Worm (Caenorhabditis elegans): Measurements from ENCODE around the gene gdi-1.

Gene gdi-1

DNA sequence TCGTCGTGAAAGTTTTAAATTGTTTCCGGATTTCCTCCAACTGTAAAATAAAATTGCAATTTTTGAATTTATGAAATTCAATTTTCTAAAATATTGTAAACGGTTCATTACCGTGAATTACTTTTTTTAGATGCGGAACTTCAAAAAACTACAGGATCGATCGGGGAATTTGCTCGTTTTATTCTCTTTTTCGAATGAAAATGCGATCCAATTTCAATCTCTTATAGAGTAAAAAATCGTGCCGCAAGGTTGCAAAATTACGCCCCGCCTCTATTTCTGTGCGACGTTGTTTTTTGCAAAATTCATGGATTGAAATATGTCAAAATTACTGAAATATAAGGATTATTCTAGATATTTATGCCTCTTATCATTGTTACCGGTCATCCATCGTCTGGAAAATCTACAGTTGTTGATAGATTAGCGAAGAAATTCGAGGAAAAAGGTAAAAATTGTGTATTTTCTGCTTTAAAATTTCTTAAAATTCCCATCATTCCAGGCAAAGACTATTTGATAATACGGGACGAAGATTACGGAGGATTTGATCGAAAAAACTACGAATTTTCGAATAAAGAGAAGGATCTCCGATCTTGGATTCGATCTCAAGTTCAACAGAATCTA, 23.4 kb downstream of the gdi-1 start, which contains the start of gene Y57G11C.43 (continued):
- TF ChIP-seq lag-1 (GFP tag; IDR thresholded peaks at IDR 0.05), result no peak
- no peak for TF ChIP-seq zfh-2 (GFP tag; conservative IDR thresholded peaks at IDR 0.05)
- TF ChIP-seq somi-1 (GFP tag; optimal IDR thresholded peaks at IDR 0.05), result no peak
- peak; percentile 59; the same call in 1 of the 2 replicates for TF ChIP-seq Y53G8AR.9 (GFP tag; conservative IDR thresholded peaks at IDR 0.05)
- TF ChIP-seq hmg-1.2 (GFP tag; IDR thresholded peaks at IDR 0.05), result peak; percentile 27; the same call in 1 of the 2 replicates
- TF ChIP-seq lin-35 (GFP tag; optimal IDR thresholded peaks at IDR 0.05), result no peak
- TF ChIP-seq nhr-120 (GFP tag; IDR thresholded peaks at IDR 0.05), result no peak
- TF ChIP-seq F57C9.4 (tag; optimal IDR thresholded peaks at IDR 0.05), result no peak
- TF ChIP-seq ztf-26 (tag; optimal IDR thresholded peaks at IDR 0.05), result no peak
- no peak for TF ChIP-seq F22D6.2 (tag; optimal IDR thresholded peaks at IDR 0.05)
- no peak for TF ChIP-seq F10E7.11 (tag; optimal IDR thresholded peaks at IDR 0.05)
- no peak for TF ChIP-seq F55B11.4 (tag; optimal IDR thresholded peaks at IDR 0.05; ENCODE audit: borderline replicate concordance, insufficient read depth)
- TF ChIP-seq Y56A3A.18 (GFP tag; IDR thresholded peaks at IDR 0.05), result no peak
- peak; percentile 95 for TF ChIP-seq attf-6 (GFP tag; IDR thresholded peaks at IDR 0.05)
- TF ChIP-seq B0035.1 (tag; optimal IDR thresholded peaks at IDR 0.05), result no peak
- TF ChIP-seq T26A5.8 (tag; optimal IDR thresholded peaks at IDR 0.05), result no peak
- no peak for TF ChIP-seq chd-7 (tag; optimal IDR thresholded peaks at IDR 0.05)
- TF ChIP-seq egl-44 (GFP tag; IDR thresholded peaks at IDR 0.05), result no peak
- no peak for TF ChIP-seq him-1 (tag; optimal IDR thresholded peaks at IDR 0.05)
- no peak for TF ChIP-seq egrh-3 (GFP tag; IDR thresholded peaks at IDR 0.05)
- TF ChIP-seq lin-54 (GFP tag; optimal IDR thresholded peaks at IDR 0.05), result peak; percentile 21
- TF ChIP-seq tbp1 (GFP tag; optimal IDR thresholded peaks at IDR 0.05), result peak; percentile 26
- no peak for TF ChIP-seq sea-2 (GFP tag; IDR thresholded peaks at IDR 0.05)
- TF ChIP-seq B0261.1 (tag; optimal IDR thresholded peaks at IDR 0.05), result no peak
- TF ChIP-seq ets-4 (GFP tag; optimal IDR thresholded peaks at IDR 0.05), result no peak
- no peak for TF ChIP-seq B0019.2 (GFP tag; conservative IDR thresholded peaks at IDR 0.05)
- no peak for TF ChIP-seq F57A8.1 (GFP tag; optimal IDR thresholded peaks at IDR 0.05)
- TF ChIP-seq pbrm-1 (GFP tag; IDR thresholded peaks at IDR 0.05), result 0 out of 2 replicates have a peak, but pooled peaks have one; percentile 16
- TF ChIP-seq lsy-27 (tag; optimal IDR thresholded peaks at IDR 0.05; ENCODE audit: borderline replicate concordance, insufficient read depth), result no peak
- TF ChIP-seq nfya-2 (GFP tag; IDR thresholded peaks at IDR 0.05), result no peak
- TF ChIP-seq aptf-3 (GFP tag; IDR thresholded peaks at IDR 0.05), result no peak
- TF ChIP-seq ztf-28 (GFP tag; IDR thresholded peaks at IDR 0.05), result no peak
- no peak for TF ChIP-seq lin-40 (tag; optimal IDR thresholded peaks at IDR 0.05)
- 0 out of 2 replicates have a peak, but pooled peaks have one; percentile 23 for TF ChIP-seq hsf-1 (GFP tag; IDR thresholded peaks at IDR 0.05)
- TF ChIP-seq lir-1 (GFP tag; conservative IDR thresholded peaks at IDR 0.05), result no peak
- TF ChIP-seq dpl-1 (GFP tag; optimal IDR thresholded peaks at IDR 0.05), result no peak
- peak; percentile 22 for TF ChIP-seq tlf-1 (GFP tag; optimal IDR thresholded peaks at IDR 0.05)
- TF ChIP-seq F37B4.10 (GFP tag; IDR thresholded peaks at IDR 0.05), result no peak
- TF ChIP-seq hmg-20 (GFP tag; IDR thresholded peaks at IDR 0.05), result no peak
- no peak for TF ChIP-seq repo-1 (tag; optimal IDR thresholded peaks at IDR 0.05)
- TF ChIP-seq rec-8 (tag; optimal IDR thresholded peaks at IDR 0.05), result no peak
- TF ChIP-seq athp-1 (tag; optimal IDR thresholded peaks at IDR 0.05), result peak; percentile 34
- TF ChIP-seq madf-10 (tag; optimal IDR thresholded peaks at IDR 0.05), result no peak
- no peak for TF ChIP-seq ceh-100 (GFP tag; IDR thresholded peaks at IDR 0.05)
- TF ChIP-seq ceh-58 (GFP tag; IDR thresholded peaks at IDR 0.05), result no peak
- no peak for TF ChIP-seq cebp-1 (GFP tag; IDR thresholded peaks at IDR 0.05)
- peak; percentile 21 for TF ChIP-seq cebp-1 (tag; optimal IDR thresholded peaks at IDR 0.05)
- no peak for TF ChIP-seq ceh-79 (tag; optimal IDR thresholded peaks at IDR 0.05)
- TF ChIP-seq dox-1 (GFP tag; IDR thresholded peaks at IDR 0.05), result no peak

Data from whole organism, young adult.